Fruit fly (Drosophila melanogaster) whole organism, adult: ENCODE data around the gene baf.
"Not testable (repeated sequence)": the region's sequence is repeated elsewhere in the genome, so short reads cannot be mapped to it uniquely, and the experiment has no call there.

Experiments used
- CG11617 ChIP-seq: fragments of 200-800 bp; sonication (Bioruptor generic); optimal IDR thresholded peaks from 2 replicates; lab custom pipeline; 2017; ENCODE audit warnings: mild to moderate bottlenecking, missing biosample characterization, missing genetic modification reagents, missing genetic modification characterization
- CG12768 ChIP-seq: fragments of 200-800 bp; sonication (Bioruptor generic); optimal IDR thresholded peaks from 2 replicates; lab custom pipeline; 2017; ENCODE audit warnings: missing biosample characterization, missing genetic modification characterization, mild to moderate bottlenecking, moderate library complexity, missing genetic modification reagents
- CG14711 ChIP-seq: fragments of 200-800 bp; sonication (Bioruptor generic); optimal IDR thresholded peaks from 2 replicates; lab custom pipeline; 2018; ENCODE audit warnings: missing biosample characterization, mild to moderate bottlenecking, missing genetic modification characterization, moderate library complexity
- CG1620 ChIP-seq: fragments of 200-800 bp; sonication (Bioruptor generic); optimal IDR thresholded peaks from 2 replicates; lab custom pipeline; 2016; ENCODE audit warnings: missing biosample characterization, missing genetic modification characterization
- CG33017 ChIP-seq: fragments of 200-800 bp; sonication (Bioruptor generic); optimal IDR thresholded peaks from 2 replicates; lab custom pipeline; 2018; ENCODE audit warnings: missing biosample characterization, mild to moderate bottlenecking, missing genetic modification characterization, moderate library complexity
- CG5204 ChIP-seq: fragments of 200-800 bp; sonication (Bioruptor generic); optimal IDR thresholded peaks from 2 replicates; lab custom pipeline; 2016; ENCODE audit warnings: missing biosample characterization, missing genetic modification characterization
- CG7045 ChIP-seq: fragments of 200-800 bp; sonication (Bioruptor generic); optimal IDR thresholded peaks from 2 replicates; lab custom pipeline; 2017; ENCODE audit warnings: missing biosample characterization, mild to moderate bottlenecking, missing genetic modification characterization
- CG7101 ChIP-seq: fragments of 200-800 bp; sonication (Bioruptor generic); optimal IDR thresholded peaks from 2 replicates; lab custom pipeline; 2018; ENCODE audit warnings: missing biosample characterization, mild to moderate bottlenecking, missing genetic modification characterization, moderate library complexity
- Clk ChIP-seq: fragments of 200-800 bp; sonication (Bioruptor generic); optimal IDR thresholded peaks from 2 replicates; lab custom pipeline; 2017; ENCODE audit warnings: missing biosample characterization, missing genetic modification characterization
- Crg-1 ChIP-seq: fragments of 200-800 bp; sonication (Bioruptor generic); optimal IDR thresholded peaks from 2 replicates; lab custom pipeline; 2016; ENCODE audit warnings: missing biosample characterization, missing genetic modification characterization
- Hr96 ChIP-seq: fragments of 200-800 bp; sonication (Bioruptor generic); optimal IDR thresholded peaks from 2 replicates; lab custom pipeline; 2016; ENCODE audit warnings: missing biosample characterization, missing genetic modification characterization
- Mnt ChIP-seq: fragments of 200-800 bp; sonication (Bioruptor generic); optimal IDR thresholded peaks from 2 replicates; lab custom pipeline; 2016; ENCODE audit warnings: missing biosample characterization, mild to moderate bottlenecking, missing genetic modification characterization
- bab1 ChIP-seq: fragments of 200-800 bp; sonication (Bioruptor generic); optimal IDR thresholded peaks from 3 replicates; lab custom pipeline; 2019; ENCODE audit warnings: missing biosample characterization, mild to moderate bottlenecking, missing genetic modification characterization, moderate library complexity
- cic ChIP-seq: fragments of 200-800 bp; sonication (Bioruptor generic); optimal IDR thresholded peaks from 2 replicates; lab custom pipeline; 2017; ENCODE audit warnings: missing biosample characterization, mild to moderate bottlenecking, missing genetic modification characterization, moderate library complexity
- cnc ChIP-seq, 2 experiments: fragments of >200 bp; optimal IDR thresholded peaks; 2 replicates each; lab custom pipeline; 2017
- kay ChIP-seq: fragments of 200-800 bp; sonication (Bioruptor generic); peaks from one replicate; lab custom pipeline; 2016; ENCODE audit warnings: missing biosample characterization, missing genetic modification characterization, borderline replicate concordance
- ovo ChIP-seq: fragments of 200-800 bp; sonication (Bioruptor generic); optimal IDR thresholded peaks from 2 replicates; lab custom pipeline; 2016; ENCODE audit warnings: missing biosample characterization, missing genetic modification characterization
- pad ChIP-seq: fragments of 200-800 bp; sonication (Bioruptor generic); optimal IDR thresholded peaks from 3 replicates; lab custom pipeline; 2017; ENCODE audit warnings: missing biosample characterization, missing genetic modification characterization, mild to moderate bottlenecking, moderate library complexity, missing genetic modification reagents
- tj ChIP-seq: fragments of 200-800 bp; sonication (Bioruptor generic); optimal IDR thresholded peaks from 3 replicates; lab custom pipeline; 2017; ENCODE audit warnings: missing biosample characterization, mild to moderate bottlenecking, missing genetic modification characterization, moderate library complexity
- toe ChIP-seq: fragments of 200-800 bp; sonication (Bioruptor generic); optimal IDR thresholded peaks from 2 replicates; lab custom pipeline; 2016; ENCODE audit warnings: missing biosample characterization, missing genetic modification characterization

The baf gene

DNA sequence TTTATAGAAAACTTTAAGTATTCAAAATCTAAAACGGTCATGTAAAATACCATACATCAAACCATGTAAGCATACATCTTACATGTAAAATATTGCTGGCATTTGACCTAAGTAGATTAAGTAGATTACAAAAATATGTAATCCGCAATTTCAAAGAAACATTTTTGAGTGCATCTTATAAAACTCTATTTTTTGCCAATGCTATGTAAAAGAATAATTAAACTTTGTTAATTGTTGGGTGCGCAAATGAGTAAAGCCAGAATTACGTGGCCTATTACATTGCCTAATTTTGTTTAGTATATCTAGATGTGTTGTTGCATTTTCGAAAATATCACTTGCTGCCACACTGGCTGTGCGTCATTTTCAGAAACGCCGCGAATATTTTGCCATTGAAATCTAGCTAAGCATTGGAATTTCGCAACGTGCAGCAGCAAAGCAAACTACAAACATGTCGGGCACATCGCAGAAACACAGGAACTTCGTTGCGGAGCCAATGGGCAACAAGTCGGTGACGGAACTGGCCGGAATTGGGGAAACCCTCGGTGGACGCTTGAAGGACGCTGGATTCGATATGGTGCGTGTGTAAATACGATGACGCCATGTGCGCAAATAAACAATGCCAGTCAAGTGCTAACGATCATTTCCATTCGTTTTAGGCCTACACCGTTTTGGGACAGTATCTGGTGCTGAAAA is at the start of gene baf:
baf (plus strand) TSS at position 303 of the 693 bp plus-strand sequence.
- TF ChIP-seq CG5204, result no peak
- TF ChIP-seq ovo, result no peak
- peak; percentile 40 for TF ChIP-seq Mnt (GFP tag; lab: Kevin White, UChicago)
- peak; percentile 40 for TF ChIP-seq cic (GFP tag; lab: Kevin White, UChicago)

DNA sequence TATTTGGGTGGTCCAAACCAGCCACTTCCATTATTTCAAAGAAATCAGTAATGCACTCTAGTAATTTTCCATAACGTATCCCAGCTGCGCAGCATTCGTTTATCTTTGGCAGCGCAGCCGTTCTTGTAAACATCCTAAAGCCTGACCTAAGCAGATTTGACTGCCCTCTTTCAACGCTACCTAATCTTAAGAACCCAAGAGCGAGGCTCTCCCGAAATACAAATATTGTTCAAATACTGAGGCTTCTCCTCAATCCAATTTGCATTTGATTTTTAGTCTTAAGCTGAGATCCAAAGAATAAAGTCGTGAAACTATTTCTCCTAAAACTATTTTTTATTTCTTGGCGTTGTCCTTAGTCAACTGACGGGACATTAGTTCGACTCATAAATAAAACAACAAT is 45.6 kb upstream of the baf start, which contains the start of gene CG7231:
CG7231 (plus strand) TSS at position 301 of the 400 bp plus-strand sequence.
- not testable (repeated sequence) for TF ChIP-seq cnc (optimal IDR thresholded peaks at IDR 0.05; lab: Kevin White, UChicago); ovo; CG7101 (tag; lab: Kevin White, UChicago)

dm6 chr2L:7984059-7984800 is 45.0 kb upstream of the baf start, which contains the start of gene Snoo:
TSS of gene Snoo (minus strand) at chr2L:7984196.
- TF ChIP-seq kay, result peak; percentile 90
- no peak for TF ChIP-seq CG1620
- no peak for TF ChIP-seq Hr96 (GFP tag; lab: Kevin White, UChicago)
- TF ChIP-seq toe (GFP tag; lab: Kevin White, UChicago), result no peak
- TF ChIP-seq CG33017 (tag; lab: Kevin White, UChicago), result peak; percentile 4
- TF ChIP-seq CG12768 (GFP tag; lab: Kevin White, UChicago), result no peak
- TF ChIP-seq CG11617 (GFP tag; lab: Kevin White, UChicago), result no peak
- no peak for TF ChIP-seq cnc (optimal IDR thresholded peaks at IDR 0.05; lab: Kevin White, UChicago)
- no peak for TF ChIP-seq tj (GFP tag; lab: Kevin White, UChicago)
- TF ChIP-seq pad (GFP tag; lab: Kevin White, UChicago), result no peak
- TF ChIP-seq ovo, result no peak
- TF ChIP-seq Clk (GFP tag; lab: Kevin White, UChicago), result no peak
- TF ChIP-seq CG14711 (tag; lab: Kevin White, UChicago), result no peak
- TF ChIP-seq cic (GFP tag; lab: Kevin White, UChicago), result no peak
- peak; percentile 89 for TF ChIP-seq Mnt (GFP tag; lab: Kevin White, UChicago)
- no peak for TF ChIP-seq CG7045 (GFP tag; lab: Kevin White, UChicago)
- TF ChIP-seq Crg-1, result no peak
- peak; percentile 12 for TF ChIP-seq bab1
- TF ChIP-seq CG5204, result no peak
- peak; percentile 3 for TF ChIP-seq CG7101 (tag; lab: Kevin White, UChicago)

dm6 chr2L:7984889-7985514 is 44.3 kb upstream of the baf start:
- TF ChIP-seq CG12768 (GFP tag; lab: Kevin White, UChicago) (no peak), CG14711 (tag; lab: Kevin White, UChicago) (peak; percentile 2), CG7045 (GFP tag; lab: Kevin White, UChicago) (no peak), Crg-1 (peak; percentile 24), ovo (no peak), Clk (GFP tag; lab: Kevin White, UChicago) (no peak), CG1620 (no peak), toe (GFP tag; lab: Kevin White, UChicago) (no peak), bab1 (no peak), CG7101 (tag; lab: Kevin White, UChicago) (no peak), CG5204 (no peak), CG33017 (tag; lab: Kevin White, UChicago) (no peak), pad (GFP tag; lab: Kevin White, UChicago) (no peak), CG11617 (GFP tag; lab: Kevin White, UChicago) (peak; percentile 29), Mnt (GFP tag; lab: Kevin White, UChicago) (peak; percentile 55), cnc (optimal IDR thresholded peaks at IDR 0.05; lab: Kevin White, UChicago) (no peak), tj (GFP tag; lab: Kevin White, UChicago) (peak; percentile 27), kay (no peak), cic (GFP tag; lab: Kevin White, UChicago) (peak; percentile 62), Hr96 (GFP tag; lab: Kevin White, UChicago) (peak; percentile 1)

DNA sequence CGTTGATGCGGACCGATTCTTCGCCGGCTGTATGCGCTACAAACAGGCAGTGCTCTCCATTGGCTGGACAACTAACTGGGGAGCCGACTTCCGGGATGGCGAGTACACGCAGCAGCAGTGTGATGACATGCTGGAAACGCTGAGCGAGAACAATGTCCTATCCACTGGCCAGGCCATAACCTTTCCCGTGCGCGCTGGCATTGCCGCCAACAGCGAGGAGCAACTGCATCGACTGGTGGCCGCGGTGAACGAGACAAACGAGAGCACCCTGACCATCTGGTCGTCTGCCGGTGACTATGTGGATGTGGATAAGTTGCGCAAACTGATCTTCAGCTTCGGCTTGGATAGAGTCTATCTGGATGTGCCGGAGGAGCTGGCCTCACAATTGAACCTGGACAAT is 43.1 kb upstream of the baf start:
- TF ChIP-seq tj (GFP tag; lab: Kevin White, UChicago) (no peak), Mnt (GFP tag; lab: Kevin White, UChicago) (no peak), kay (no peak), CG5204 (no peak), CG7101 (tag; lab: Kevin White, UChicago) (no peak), cic (GFP tag; lab: Kevin White, UChicago) (no peak), CG33017 (tag; lab: Kevin White, UChicago) (no peak), cnc (optimal IDR thresholded peaks at IDR 0.05; lab: Kevin White, UChicago) (no peak), Hr96 (GFP tag; lab: Kevin White, UChicago) (no peak), CG7045 (GFP tag; lab: Kevin White, UChicago) (no peak), CG12768 (GFP tag; lab: Kevin White, UChicago) (no peak), CG14711 (tag; lab: Kevin White, UChicago) (no peak), Clk (GFP tag; lab: Kevin White, UChicago) (no peak), ovo (no peak), CG11617 (GFP tag; lab: Kevin White, UChicago) (no peak), toe (GFP tag; lab: Kevin White, UChicago) (no peak), Crg-1 (no peak)
